Worm (Caenorhabditis elegans) whole organism, mixed stage, embryonic: Measurements from ENCODE around the gene best-5.

Source experiments
- ces-1 ChIP-seq: fragments of 150-350 bp; optimal IDR thresholded peaks from 2 replicates; lab custom pipeline; 2014; ENCODE audit warnings: missing biosample characterization, missing genetic modification reagents, missing genetic modification characterization
- elt-1 ChIP-seq: sonication (generic microtip); optimal IDR thresholded peaks from 2 replicates; lab custom pipeline; 2017; ENCODE audit warnings: missing genetic modification characterization, mild to moderate bottlenecking, missing compliant biosample characterization, antibody characterized with exemption, moderate library complexity, borderline replicate concordance; ENCODE audit not compliant: insufficient read depth
- nhr-76 ChIP-seq: sonication (generic microtip); optimal IDR thresholded peaks from 2 replicates; lab custom pipeline; 2017; ENCODE audit warnings: missing biosample characterization, missing genetic modification characterization
- pha-4 ChIP-seq: fragments of 150-350 bp; optimal IDR thresholded peaks from 2 replicates; lab custom pipeline; 2018; ENCODE audit warnings: missing biosample characterization, missing genetic modification reagents, missing genetic modification characterization
- tbx-8 ChIP-seq: fragments of 200-800 bp; sonication (Bioruptor generic); optimal IDR thresholded peaks from 2 replicates; lab custom pipeline; 2018; ENCODE audit warnings: mild to moderate bottlenecking, missing genetic modification characterization, moderate library complexity, missing compliant biosample characterization

ce11 chrIII:9703747-9704605, 13.9 kb upstream of the best-5 start:
- TF ChIP-seq elt-1 (tag; lab: Kevin White, UChicago) (no peak), ces-1 (GFP tag; lab: Kevin White, UChicago) (peak; percentile 80), tbx-8 (GFP tag; lab: Kevin White, UChicago) (no peak), nhr-76 (tag; lab: Kevin White, UChicago) (no peak), pha-4 (tag; lab: Kevin White, UChicago) (no peak)
